Fruit fly (Drosophila melanogaster): Measurements from ENCODE around the gene CG42327.

DNA sequence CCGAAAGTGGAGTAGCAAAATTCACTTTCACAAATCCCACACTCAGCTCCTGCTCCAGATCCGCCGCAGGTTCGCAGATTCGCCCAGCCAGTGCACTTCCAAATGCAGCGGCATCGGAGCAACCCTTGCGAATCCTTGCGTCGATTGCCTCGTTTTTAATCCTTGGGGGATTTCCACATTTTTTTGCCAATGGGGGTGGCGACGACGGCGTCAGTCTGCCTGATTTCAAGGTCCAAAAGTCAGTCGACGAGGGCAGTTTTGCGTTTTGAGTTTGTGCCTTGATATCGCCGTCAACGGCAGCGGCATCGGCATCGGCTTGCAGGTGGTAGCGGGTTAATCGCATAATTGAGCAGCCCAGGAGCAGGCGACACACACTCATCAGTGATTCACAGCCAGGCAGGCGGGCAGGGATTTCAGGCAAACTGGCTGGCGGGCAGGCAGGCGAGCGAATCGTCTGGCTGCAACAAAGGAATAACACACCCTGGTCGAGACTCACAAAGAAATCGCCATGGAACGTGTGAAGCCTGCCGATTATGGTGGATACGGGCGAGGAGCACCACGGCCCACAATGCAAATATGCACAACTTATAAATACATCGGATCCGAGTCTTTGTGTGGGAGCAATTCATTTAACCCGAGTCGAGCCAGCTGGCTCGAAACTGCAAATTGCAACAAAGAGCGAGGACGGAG lies 40.4 kb upstream of the CG42327 start:
- TF ChIP-seq bab1 (GFP tag; optimal IDR thresholded peaks at IDR 0.05) (no peak), CG33017 (tag; optimal IDR thresholded peaks at IDR 0.05) (no peak), tj (GFP tag; optimal IDR thresholded peaks at IDR 0.05) (no peak), Mnt (GFP tag; optimal IDR thresholded peaks at IDR 0.05) (no peak), cnc (optimal IDR thresholded peaks at IDR 0.05) (no peak), CG12768 (GFP tag; optimal IDR thresholded peaks at IDR 0.05) (no peak), CG7101 (tag; optimal IDR thresholded peaks at IDR 0.05) (no peak), toe (GFP tag; optimal IDR thresholded peaks at IDR 0.05) (no peak), CG14711 (tag; optimal IDR thresholded peaks at IDR 0.05) (no peak), Hr96 (GFP tag; optimal IDR thresholded peaks at IDR 0.05) (no peak), CG1620 (GFP tag; optimal IDR thresholded peaks at IDR 0.05) (no peak), cic (GFP tag; optimal IDR thresholded peaks at IDR 0.05) (no peak), ovo (GFP tag; optimal IDR thresholded peaks at IDR 0.05) (no peak)

All from whole organism, adult.